Fruit fly (Drosophila melanogaster) whole organism, embryonic: ENCODE results near the gene bb8.

Experiments used
- Adf1 ChIP-seq: fragments of 200-800 bp; sonication (Bioruptor generic); IDR thresholded peaks from 2 replicates; pipeline ENCODE4 v1.3.6; 2022; ENCODE audit warnings: missing biosample characterization, missing genetic modification characterization
- BEAF-32 ChIP-seq: fragments of 200-800 bp; sonication (Bioruptor generic); optimal IDR thresholded peaks from 3 replicates; lab custom pipeline; 2017; ENCODE audit warnings: missing biosample characterization, missing genetic modification characterization, mild to moderate bottlenecking, moderate library complexity, missing genetic modification reagents
- Bgb ChIP-seq: fragments of 200-800 bp; sonication (Bioruptor generic); IDR thresholded peaks from 2 replicates; pipeline ENCODE4 v1.3.6; 2022; ENCODE audit warnings: missing biosample characterization, missing genetic modification characterization; ENCODE audit not compliant: partially characterized antibody
- CG10431 ChIP-seq: fragments of 200-800 bp; sonication (Bioruptor generic); optimal IDR thresholded peaks from 3 replicates; lab custom pipeline; 2018; ENCODE audit warnings: missing biosample characterization, mild to moderate bottlenecking, missing genetic modification characterization
- CG10543 ChIP-seq: fragments of 200-800 bp; sonication (Bioruptor generic); optimal IDR thresholded peaks from 3 replicates; lab custom pipeline; 2017; ENCODE audit warnings: missing biosample characterization, mild to moderate bottlenecking, missing genetic modification characterization, moderate library complexity
- CG10979 ChIP-seq: fragments of 200-800 bp; sonication (Bioruptor generic); optimal IDR thresholded peaks from 2 replicates; lab custom pipeline; 2018; ENCODE audit warnings: missing biosample characterization, mild to moderate bottlenecking, missing genetic modification characterization, moderate library complexity
- CG12659 ChIP-seq: fragments of 200-800 bp; sonication (Bioruptor generic); optimal IDR thresholded peaks from 3 replicates; lab custom pipeline; 2017; ENCODE audit warnings: mild to moderate bottlenecking, missing biosample characterization, missing genetic modification reagents, missing genetic modification characterization
- CG14710 ChIP-seq: fragments of 200-800 bp; sonication (Bioruptor generic); optimal IDR thresholded peaks from 3 replicates; lab custom pipeline; 2019; ENCODE audit warnings: missing biosample characterization, mild to moderate bottlenecking, missing genetic modification characterization, moderate library complexity
- CG17612 ChIP-seq: fragments of 200-800 bp; sonication (Bioruptor generic); IDR thresholded peaks from 2 replicates; pipeline ENCODE4 v1.3.6; 2022; ENCODE audit warnings: missing biosample characterization, missing genetic modification characterization
- CG18262 ChIP-seq: fragments of 200-800 bp; optimal IDR thresholded peaks from 3 replicates; lab custom pipeline; 2019; ENCODE audit warnings: missing biosample characterization, mild to moderate bottlenecking, missing genetic modification characterization, moderate library complexity
- CG2678 ChIP-seq: fragments of 200-800 bp; sonication (Bioruptor generic); optimal IDR thresholded peaks from 3 replicates; lab custom pipeline; 2019; ENCODE audit warnings: missing biosample characterization, mild to moderate bottlenecking, missing genetic modification characterization, moderate library complexity
- CG32772 ChIP-seq: fragments of 200-800 bp; sonication (Bioruptor generic); IDR thresholded peaks from 2 replicates; pipeline ENCODE4 v1.3.6; 2022; ENCODE audit warnings: missing biosample characterization, missing genetic modification characterization
- CG3847 ChIP-seq: fragments of 200-800 bp; sonication (Bioruptor generic); IDR thresholded peaks from 2 replicates; pipeline ENCODE4 v1.3.6; 2022; ENCODE audit warnings: missing biosample characterization, missing genetic modification characterization
- CG7271 ChIP-seq: fragments of 200-800 bp; sonication (Bioruptor generic); optimal IDR thresholded peaks from 2 replicates; lab custom pipeline; 2018; ENCODE audit warnings: missing biosample characterization, mild to moderate bottlenecking, missing genetic modification characterization, moderate library complexity
- CG7987 ChIP-seq: fragments of 200-800 bp; sonication (Bioruptor generic); optimal IDR thresholded peaks from 2 replicates; lab custom pipeline; 2018; ENCODE audit warnings: missing biosample characterization, mild to moderate bottlenecking, missing genetic modification characterization, moderate library complexity
- CG8478 ChIP-seq: fragments of >200 bp; optimal IDR thresholded peaks from 2 replicates; lab custom pipeline; 2018
- CG9727 ChIP-seq: fragments of 200-800 bp; sonication (Bioruptor generic); optimal IDR thresholded peaks from 3 replicates; lab custom pipeline; 2017; ENCODE audit warnings: missing biosample characterization, mild to moderate bottlenecking, missing genetic modification characterization
- CG9817 ChIP-seq: fragments of 200-800 bp; sonication (Bioruptor generic); optimal IDR thresholded peaks from 2 replicates; lab custom pipeline; 2018; ENCODE audit warnings: missing biosample characterization, mild to moderate bottlenecking, missing genetic modification characterization, moderate library complexity
- Chrac-16 ChIP-seq: fragments of 200-800 bp; sonication (Bioruptor generic); optimal IDR thresholded peaks from 3 replicates; lab custom pipeline; 2016; ENCODE audit warnings: missing biosample characterization, missing genetic modification characterization
- CoRest ChIP-seq: fragments of 200-800 bp; sonication (Bioruptor generic); optimal IDR thresholded peaks from 3 replicates; lab custom pipeline; 2018; ENCODE audit warnings: missing biosample characterization, mild to moderate bottlenecking, missing genetic modification characterization, moderate library complexity
- Deaf1 ChIP-seq: fragments of 200-800 bp; optimal IDR thresholded peaks from 3 replicates; lab custom pipeline; 2019; ENCODE audit warnings: missing biosample characterization, mild to moderate bottlenecking, missing genetic modification characterization, moderate library complexity
- Dek ChIP-seq: fragments of 200-800 bp; sonication (Bioruptor generic); optimal IDR thresholded peaks from 3 replicates; lab custom pipeline; 2019; ENCODE audit warnings: missing biosample characterization, mild to moderate bottlenecking, missing genetic modification characterization, moderate library complexity
- HmgD ChIP-seq: fragments of 200-800 bp; sonication (Bioruptor generic); optimal IDR thresholded peaks from 3 replicates; lab custom pipeline; 2016; ENCODE audit warnings: missing biosample characterization, missing genetic modification characterization
- NC2β ChIP-seq: fragments of 200-800 bp; sonication (Bioruptor generic); optimal IDR thresholded peaks from 2 replicates; lab custom pipeline; 2016; ENCODE audit warnings: missing biosample characterization, missing genetic modification characterization
- NfI ChIP-seq: fragments of 200-800 bp; sonication (Bioruptor generic); optimal IDR thresholded peaks from 3 replicates; lab custom pipeline; 2018; ENCODE audit warnings: missing biosample characterization, mild to moderate bottlenecking, missing genetic modification characterization, moderate library complexity
- PHDP ChIP-seq: fragments of 200-800 bp; sonication (Bioruptor generic); optimal IDR thresholded peaks from 3 replicates; lab custom pipeline; 2018; ENCODE audit warnings: missing biosample characterization, mild to moderate bottlenecking, missing genetic modification characterization, moderate library complexity
- Pdp1 ChIP-seq, 2 experiments: fragments of 200-800 bp; sonication (Bioruptor generic); optimal IDR thresholded peaks; 3 replicates each; lab custom pipeline; 2016; ENCODE audit warnings: missing biosample characterization in 2 of 2, missing genetic modification characterization in 2 of 2, mild to moderate bottlenecking in 1 of 2, moderate library complexity in 1 of 2
- Rfx ChIP-seq: fragments of 200-800 bp; sonication (Bioruptor generic); IDR thresholded peaks from 2 replicates; pipeline ENCODE4 v1.3.6; 2022; ENCODE audit warnings: missing biosample characterization, missing genetic modification characterization
- bigmax ChIP-seq: fragments of 200-800 bp; sonication (Bioruptor generic); optimal IDR thresholded peaks from 2 replicates; lab custom pipeline; 2018; ENCODE audit warnings: missing biosample characterization, mild to moderate bottlenecking, missing genetic modification characterization
- chinmo ChIP-seq: fragments of 200-800 bp; sonication (Bioruptor generic); IDR thresholded peaks from 4 replicates; pipeline ENCODE4 v1.3.6; 2022; ENCODE audit warnings: missing biosample characterization, missing genetic modification characterization; ENCODE audit not compliant: partially characterized antibody
- dmrt11E ChIP-seq: fragments of 200-800 bp; sonication (Bioruptor generic); optimal IDR thresholded peaks from 3 replicates; lab custom pipeline; 2018; ENCODE audit warnings: missing biosample characterization, mild to moderate bottlenecking, missing genetic modification characterization, moderate library complexity
- fd64A ChIP-seq: fragments of 200-800 bp; sonication (Bioruptor generic); optimal IDR thresholded peaks from 3 replicates; lab custom pipeline; 2018; ENCODE audit warnings: missing biosample characterization, mild to moderate bottlenecking, missing genetic modification characterization
- gro ChIP-seq: fragments of 200-800 bp; sonication (Bioruptor generic); optimal IDR thresholded peaks from 2 replicates; lab custom pipeline; 2016; ENCODE audit warnings: missing biosample characterization, missing genetic modification characterization
- gsb-n ChIP-seq: fragments of 200-800 bp; sonication (Bioruptor generic); optimal IDR thresholded peaks from 3 replicates; lab custom pipeline; 2018; ENCODE audit warnings: missing biosample characterization, mild to moderate bottlenecking, missing genetic modification characterization
- hb ChIP-seq: fragments of 200-800 bp; sonication (Bioruptor generic); IDR thresholded peaks from 3 replicates; pipeline ENCODE4 v1.3.6; 2022; ENCODE audit warnings: missing biosample characterization, missing genetic modification characterization; ENCODE audit not compliant: partially characterized antibody
- inv ChIP-seq: fragments of 200-800 bp; sonication (Bioruptor generic); IDR thresholded peaks from 2 replicates; pipeline ENCODE4 v1.3.6; 2022; ENCODE audit warnings: missing biosample characterization, missing genetic modification characterization; ENCODE audit not compliant: partially characterized antibody
- maf-S ChIP-seq: fragments of 200-800 bp; sonication (Bioruptor generic); optimal IDR thresholded peaks from 2 replicates; lab custom pipeline; 2016; ENCODE audit warnings: missing biosample characterization, missing genetic modification characterization
- mld ChIP-seq: fragments of 200-800 bp; sonication (Bioruptor generic); IDR thresholded peaks from 3 replicates; pipeline ENCODE4 v1.3.6; 2022; ENCODE audit warnings: missing biosample characterization, missing genetic modification characterization; ENCODE audit not compliant: partially characterized antibody
- oc ChIP-seq: fragments of 200-800 bp; sonication (Bioruptor generic); optimal IDR thresholded peaks from 2 replicates; lab custom pipeline; 2018; ENCODE audit warnings: missing biosample characterization, mild to moderate bottlenecking, missing genetic modification characterization, moderate library complexity
- pan ChIP-seq, 4 experiments: fragments of >200 bp in 3 of 4; fragments of 200-800 bp in 1 of 4; sonication (Bioruptor generic) in 1 of 4; optimal IDR thresholded peaks in 3 of 4; IDR thresholded peaks in 1 of 4; 2 replicates each; pipeline versions ENCODE4 v1.3.6 to Lab custom; 2017 to 2022; ENCODE audit warnings: missing biosample characterization in 2 of 4, missing genetic modification characterization in 2 of 4, mixed read lengths in 1 of 4
- pb ChIP-seq: fragments of 200-800 bp; sonication (Bioruptor generic); optimal IDR thresholded peaks from 3 replicates; lab custom pipeline; 2016; ENCODE audit warnings: missing biosample characterization, missing genetic modification characterization
- ranshi ChIP-seq: fragments of 200-800 bp; sonication (Bioruptor generic); IDR thresholded peaks from 2 replicates; pipeline ENCODE4 v1.3.6; 2022; ENCODE audit warnings: missing biosample characterization, missing genetic modification characterization
- salm ChIP-seq: fragments of 200-800 bp; sonication (Bioruptor generic); optimal IDR thresholded peaks from 2 replicates; lab custom pipeline; 2018; ENCODE audit warnings: missing biosample characterization, mild to moderate bottlenecking, missing genetic modification characterization
- shn ChIP-seq: fragments of 200-800 bp; sonication (Bioruptor generic); optimal IDR thresholded peaks from 3 replicates; lab custom pipeline; 2016; ENCODE audit warnings: missing biosample characterization, missing genetic modification characterization
- sr ChIP-seq: fragments of 200-800 bp; sonication (Bioruptor generic); IDR thresholded peaks from 3 replicates; pipeline ENCODE4 v1.3.6; 2022; ENCODE audit warnings: missing biosample characterization, missing genetic modification characterization
- stwl ChIP-seq: fragments of 200-800 bp; sonication (Bioruptor generic); optimal IDR thresholded peaks from 3 replicates; lab custom pipeline; 2018; ENCODE audit warnings: missing biosample characterization, mild to moderate bottlenecking, missing genetic modification characterization, moderate library complexity
- trem ChIP-seq: fragments of 200-800 bp; optimal IDR thresholded peaks from 3 replicates; lab custom pipeline; 2019; ENCODE audit warnings: missing biosample characterization, mild to moderate bottlenecking, missing genetic modification characterization, moderate library complexity
- wek ChIP-seq: fragments of 200-800 bp; sonication (Bioruptor generic); optimal IDR thresholded peaks from 3 replicates; lab custom pipeline; 2018; ENCODE audit warnings: missing biosample characterization, mild to moderate bottlenecking, missing genetic modification characterization, moderate library complexity
- wor ChIP-seq: fragments of 200-800 bp; sonication (Bioruptor generic); IDR thresholded peaks from 2 replicates; pipeline ENCODE4 v1.3.6; 2022; ENCODE audit warnings: missing biosample characterization, missing genetic modification characterization

Gene bb8

dm6 chr3R:23295360-23295772 is 5.4 kb upstream of the bb8 start (continued):
- peak; percentile 91; the same call in 3 of the 4 replicates for TF ChIP-seq chinmo (GFP tag; lab: Robert Waterston, UW)
- TF ChIP-seq CG32772 (GFP tag; lab: Robert Waterston, UW) = no peak
- TF ChIP-seq sr = peak; percentile 87
- peak; percentile 36 for TF ChIP-seq wek (GFP tag; lab: Kevin White, UChicago)
- no peak for TF ChIP-seq maf-S (GFP tag; lab: Kevin White, UChicago)
- 0 out of 2 replicates have a peak, but pooled peaks have one; percentile 18 for TF ChIP-seq ranshi (GFP tag; lab: Robert Waterston, UW)
- TF ChIP-seq Bgb (GFP tag; lab: Robert Waterston, UW) = peak; percentile 69
- no peak for TF ChIP-seq Chrac-16
- TF ChIP-seq stwl (tag; lab: Kevin White, UChicago) = peak; percentile 6
- no peak for TF ChIP-seq inv (GFP tag; lab: Robert Waterston, UW)
- TF ChIP-seq oc (tag; lab: Kevin White, UChicago) = peak; percentile 16
- peak; percentile 76 for TF ChIP-seq CG10543 (GFP tag; lab: Kevin White, UChicago)
- TF ChIP-seq BEAF-32 (GFP tag; lab: Kevin White, UChicago) = no peak
- TF ChIP-seq CG7987 (GFP tag; lab: Kevin White, UChicago) = peak; percentile 32
- no peak for TF ChIP-seq dmrt11E (tag; lab: Kevin White, UChicago)
- TF ChIP-seq CG2678 (tag; lab: Kevin White, UChicago) = peak; percentile 11
- TF ChIP-seq pan (optimal IDR thresholded peaks at IDR 0.05; lab: Kevin White, UChicago) = no peak
- TF ChIP-seq pan (GFP tag; optimal IDR thresholded peaks at IDR 0.05 in 1 of 2, IDR thresholded peaks at IDR 0.05 in 1 of 2) = peak in 1 of 2 experiments; percentile 48
- peak; percentile 91 for TF ChIP-seq CG8478 (lab: Kevin White, UChicago)
- TF ChIP-seq Pdp1 (GFP tag; optimal IDR thresholded peaks at IDR 0.05; lab: Kevin White, UChicago) = peak in 1 of 2 experiments; percentile 31
- peak; percentile 37 for TF ChIP-seq pb (GFP tag; lab: Kevin White, UChicago)
- TF ChIP-seq gsb-n (tag; lab: Kevin White, UChicago) = peak; percentile 12
- peak; percentile 29 for TF ChIP-seq CG18262 (tag; lab: Kevin White, UChicago)
- no peak for TF ChIP-seq CG17612
- peak; percentile 30 for TF ChIP-seq CG12659
- TF ChIP-seq Deaf1 (tag; lab: Kevin White, UChicago) = peak; percentile 100
- peak; percentile 2 for TF ChIP-seq NC2β (GFP tag; lab: Kevin White, UChicago)
- no peak; the same call in 2 of the 3 replicates for TF ChIP-seq mld (GFP tag; lab: Robert Waterston, UW)
- TF ChIP-seq CoRest (tag; lab: Kevin White, UChicago) = peak; percentile 46
- TF ChIP-seq hb = no peak
- peak; percentile 25 for TF ChIP-seq trem (tag; lab: Kevin White, UChicago)
- 0 out of 2 replicates have a peak, but pooled peaks have one; percentile 24 for TF ChIP-seq CG3847 (GFP tag; lab: Robert Waterston, UW)
- TF ChIP-seq wor = no peak
- TF ChIP-seq CG14710 (tag; lab: Kevin White, UChicago) = no peak
- TF ChIP-seq CG9817 = no peak
- TF ChIP-seq fd64A = peak; percentile 25
- TF ChIP-seq PHDP (tag; lab: Kevin White, UChicago) = peak; percentile 38
- no peak for TF ChIP-seq Dek (tag; lab: Kevin White, UChicago)
- TF ChIP-seq salm (tag; lab: Kevin White, UChicago) = peak; percentile 46
- peak; percentile 75 for TF ChIP-seq HmgD (GFP tag; lab: Kevin White, UChicago)
- peak; percentile 41; the same call in 1 of the 2 replicates for TF ChIP-seq Rfx (GFP tag; lab: Robert Waterston, UW)
- peak; percentile 66; the same call in 1 of the 2 replicates for TF ChIP-seq Adf1
- TF ChIP-seq gro (GFP tag; lab: Kevin White, UChicago) = peak; percentile 51
- peak; percentile 42 for TF ChIP-seq CG10979 (tag; lab: Kevin White, UChicago)
- no peak for TF ChIP-seq bigmax (GFP tag; lab: Kevin White, UChicago)
- peak; percentile 18 for TF ChIP-seq CG9727 (GFP tag; lab: Kevin White, UChicago)
- TF ChIP-seq CG7271 (tag; lab: Kevin White, UChicago) = peak; percentile 58
- TF ChIP-seq CG10431 (GFP tag; lab: Kevin White, UChicago) = peak; percentile 20
- TF ChIP-seq shn (GFP tag; lab: Kevin White, UChicago) = peak; percentile 13
- TF ChIP-seq NfI (GFP tag; lab: Kevin White, UChicago) = peak; percentile 9
